Worm (Caenorhabditis elegans): ENCODE data around the gene scly-1.

- TF ChIP-seq him-1 (tag; optimal IDR thresholded peaks at IDR 0.05) (no peak), dao-5 (tag; optimal IDR thresholded peaks at IDR 0.05) (no peak), W03F9.2 (tag; optimal IDR thresholded peaks at IDR 0.05) (no peak)
Observed at ce11 chrII:6309198-6309597, 28.3 kb upstream of the scly-1 start, which contains the start of gene glb-10.
